Comparison of ENCODE assay signal across 2 fruit fly cellular contexts in the genomic region with DNA sequence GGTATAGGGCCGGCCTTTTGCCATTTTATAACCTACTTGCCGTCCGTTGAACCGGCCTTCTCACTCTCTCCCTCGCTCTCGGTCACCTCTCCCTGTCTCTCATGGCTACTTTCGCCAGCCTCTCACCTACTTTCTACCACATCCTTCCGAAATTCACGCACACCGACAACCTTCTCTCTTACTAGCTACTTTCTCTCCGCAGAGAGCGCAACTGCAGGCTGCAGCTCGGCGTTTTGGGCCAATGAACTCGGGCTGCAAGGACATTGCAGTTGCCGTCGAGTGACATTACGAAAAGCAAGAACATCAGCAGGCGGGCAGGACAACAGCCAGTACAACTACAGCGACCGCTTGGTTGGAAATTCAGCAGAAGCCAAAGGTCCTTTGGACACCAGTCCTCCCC.
A peak's percentile ranks its signal among the peaks of the same experiment; 100 is the strongest.
TF ChIP-seq lines count a peak whose summit lies in the region.

No protein-coding gene starts in this region.

- TF ChIP-seq CTCF in whole organism, embryonic (GFP tag; optimal IDR thresholded peaks at IDR 0.05; lab: Kevin White, UChicago), result no peak

TF ChIP-seq in whole organism, embryonic, 481 proteins besides CTCF, POLR2A, EP300 and RAD21:
- TF ChIP-seq bsh (GFP tag; optimal IDR thresholded peaks at IDR 0.05; lab: Kevin White, UChicago), result no peak
- no peak for TF ChIP-seq CG7987 (GFP tag; optimal IDR thresholded peaks at IDR 0.05; lab: Kevin White, UChicago)
- peak; percentile 88 for TF ChIP-seq Ets65A (GFP tag; lab: Kevin White, UChicago)
- TF ChIP-seq CG13424 (tag; optimal IDR thresholded peaks at IDR 0.05; lab: Kevin White, UChicago), result no peak
- no peak for TF ChIP-seq CG12391 (tag; optimal IDR thresholded peaks at IDR 0.05; lab: Kevin White, UChicago)
- no peak for TF ChIP-seq gcm2 (GFP tag; optimal IDR thresholded peaks at IDR 0.05; lab: Kevin White, UChicago)
- no peak for TF ChIP-seq CG8478 (optimal IDR thresholded peaks at IDR 0.05; lab: Kevin White, UChicago)

TF ChIP-seq in whole organism, pupa, 21 proteins besides CTCF, POLR2A, EP300 and RAD21:
- TF ChIP-seq Pif1A (GFP tag; optimal IDR thresholded peaks at IDR 0.05; lab: Kevin White, UChicago) (no peak), EcR (GFP tag; optimal IDR thresholded peaks at IDR 0.05; lab: Kevin White, UChicago) (peak; percentile 79)
